Fruit fly (Drosophila melanogaster) whole organism, pupa: Measurements from ENCODE around the gene AP-1gamma.
A peak's percentile ranks its signal among the peaks of the same experiment; 100 is the strongest.

ENCODE experiments used
- CG10348 ChIP-seq: fragments of 200-800 bp; sonication (Bioruptor generic); IDR thresholded peaks from 2 replicates; pipeline ENCODE4 v1.3.6; 2022; ENCODE audit warnings: missing biosample characterization, missing genetic modification characterization
- CG12605 ChIP-seq: fragments of 200-800 bp; sonication (Bioruptor generic); IDR thresholded peaks from 2 replicates; pipeline ENCODE4 v1.3.6; 2022; ENCODE audit warnings: missing biosample characterization, missing genetic modification characterization
- CG13204 ChIP-seq: fragments of 200-800 bp; sonication (Bioruptor generic); optimal IDR thresholded peaks from 2 replicates; lab custom pipeline; 2018; ENCODE audit warnings: missing biosample characterization, mild to moderate bottlenecking, missing genetic modification characterization, moderate library complexity
- CG14655 ChIP-seq: fragments of 200-800 bp; sonication (Bioruptor generic); optimal IDR thresholded peaks from 3 replicates; lab custom pipeline; 2017; ENCODE audit warnings: mild to moderate bottlenecking, missing biosample characterization, missing genetic modification reagents, missing genetic modification characterization
- CG15710 ChIP-seq: fragments of 200-800 bp; sonication (Bioruptor generic); optimal IDR thresholded peaks from 2 replicates; lab custom pipeline; 2018; ENCODE audit warnings: missing biosample characterization, mild to moderate bottlenecking, missing genetic modification characterization, moderate library complexity
- CG17806 ChIP-seq: fragments of 200-800 bp; sonication (Bioruptor generic); optimal IDR thresholded peaks from 2 replicates; lab custom pipeline; 2018; ENCODE audit warnings: missing biosample characterization, mild to moderate bottlenecking, missing genetic modification characterization, moderate library complexity
- CG32121 ChIP-seq: fragments of 200-800 bp; sonication (Bioruptor generic); IDR thresholded peaks from 2 replicates; pipeline ENCODE4 v1.3.6; 2022; ENCODE audit warnings: missing biosample characterization, missing genetic modification characterization
- CG34367 ChIP-seq: fragments of 200-800 bp; sonication (Bioruptor generic); optimal IDR thresholded peaks from 2 replicates; lab custom pipeline; 2018; ENCODE audit warnings: missing biosample characterization, mild to moderate bottlenecking, missing genetic modification characterization
- CG4496 ChIP-seq: fragments of 200-800 bp; sonication (Bioruptor generic); IDR thresholded peaks from 3 replicates; pipeline ENCODE4 v1.3.6; 2022; ENCODE audit warnings: missing biosample characterization, missing genetic modification characterization
- CG8159 ChIP-seq: fragments of 200-800 bp; sonication (Bioruptor generic); optimal IDR thresholded peaks from 3 replicates; lab custom pipeline; 2018; ENCODE audit warnings: missing biosample characterization, mild to moderate bottlenecking, missing genetic modification characterization, moderate library complexity
- CG8301 ChIP-seq: fragments of 200-800 bp; sonication (Bioruptor generic); optimal IDR thresholded peaks from 2 replicates; lab custom pipeline; 2018; ENCODE audit warnings: missing biosample characterization, mild to moderate bottlenecking, missing genetic modification characterization
- CG9948 ChIP-seq: fragments of 200-800 bp; sonication (Bioruptor generic); optimal IDR thresholded peaks from 2 replicates; lab custom pipeline; 2018; ENCODE audit warnings: missing biosample characterization, mild to moderate bottlenecking, missing genetic modification characterization, moderate library complexity
- D1 ChIP-seq: fragments of 200-800 bp; sonication (Bioruptor generic); optimal IDR thresholded peaks from 2 replicates; lab custom pipeline; 2018; ENCODE audit warnings: missing biosample characterization, mild to moderate bottlenecking, missing genetic modification characterization, moderate library complexity
- EcR ChIP-seq: fragments of 200-800 bp; sonication (Bioruptor generic); optimal IDR thresholded peaks from 3 replicates; lab custom pipeline; 2019; ENCODE audit warnings: missing biosample characterization, missing genetic modification characterization, mild to moderate bottlenecking, moderate library complexity, missing genetic modification reagents
- Ets98B ChIP-seq: fragments of 200-800 bp; sonication (Bioruptor generic); IDR thresholded peaks from 2 replicates; pipeline ENCODE4 v1.3.6; 2022; ENCODE audit warnings: missing biosample characterization, missing genetic modification characterization
- Pif1A ChIP-seq: fragments of 200-800 bp; sonication (Bioruptor generic); optimal IDR thresholded peaks from 3 replicates; lab custom pipeline; 2016; ENCODE audit warnings: missing biosample characterization, missing genetic modification characterization
- Pif1B ChIP-seq: fragments of 200-800 bp; sonication (Bioruptor generic); optimal IDR thresholded peaks from 3 replicates; lab custom pipeline; 2016; ENCODE audit warnings: missing biosample characterization, missing genetic modification characterization
- Snoo ChIP-seq: fragments of 200-800 bp; sonication (Bioruptor generic); optimal IDR thresholded peaks from 3 replicates; lab custom pipeline; 2017; ENCODE audit warnings: missing biosample characterization, mild to moderate bottlenecking, missing genetic modification characterization, inconsistent platforms
- fd96Ca ChIP-seq: fragments of 200-800 bp; sonication (Bioruptor generic); IDR thresholded peaks from 3 replicates; pipeline ENCODE4 v1.3.6; 2022; ENCODE audit warnings: missing biosample characterization, missing genetic modification characterization
- gl ChIP-seq: fragments of 200-800 bp; sonication (Bioruptor generic); optimal IDR thresholded peaks from 2 replicates; lab custom pipeline; 2018; ENCODE audit warnings: missing biosample characterization, mild to moderate bottlenecking, missing genetic modification characterization
- rn ChIP-seq: fragments of 200-800 bp; sonication (Bioruptor generic); IDR thresholded peaks from 2 replicates; pipeline ENCODE4 v1.3.6; 2022; ENCODE audit warnings: missing biosample characterization, missing genetic modification characterization

Gene AP-1gamma

dm6 chrX:9064029-9064428, 44.5 kb upstream of the AP-1gamma start:
- TF ChIP-seq Ets98B (GFP tag; lab: Robert Waterston, UW): no peak
- no peak for TF ChIP-seq CG4496 (GFP tag; lab: Robert Waterston, UW)
- TF ChIP-seq CG8159: no peak
- no peak for TF ChIP-seq D1
- TF ChIP-seq CG15710 (tag; lab: Kevin White, UChicago): no peak

dm6 chrX:9066802-9067489, 41.5 kb upstream of the AP-1gamma start:
- TF ChIP-seq CG14655 (GFP tag; lab: Kevin White, UChicago) (peak; percentile 65), EcR (GFP tag; lab: Kevin White, UChicago) (peak; percentile 56), CG8301 (tag; lab: Kevin White, UChicago) (peak; percentile 59), CG15710 (tag; lab: Kevin White, UChicago) (peak; percentile 77), CG17806 (peak; percentile 72), CG12605 (GFP tag; lab: Robert Waterston, UW) (peak; percentile 55; the same call in 1 of the 2 replicates), rn (GFP tag; lab: Robert Waterston, UW) (peak; percentile 60), CG13204 (GFP tag; lab: Kevin White, UChicago) (peak; percentile 42), CG9948 (peak; percentile 60), Ets98B (GFP tag; lab: Robert Waterston, UW) (peak; percentile 81), Pif1B (GFP tag; lab: Kevin White, UChicago) (peak; percentile 79), fd96Ca (peak; percentile 65; the same call in 2 of the 3 replicates), CG4496 (GFP tag; lab: Robert Waterston, UW) (peak; percentile 87), CG32121 (peak; percentile 85), Pif1A (GFP tag; lab: Kevin White, UChicago) (peak; percentile 75), CG8159 (peak; percentile 81), Snoo (tag; lab: Kevin White, UChicago) (peak; percentile 80), D1 (peak; percentile 62), CG34367 (tag; lab: Kevin White, UChicago) (peak; percentile 56), gl (tag; lab: Kevin White, UChicago) (peak; percentile 28), CG10348 (GFP tag; lab: Robert Waterston, UW) (no peak)
- TF ChIP-seq, all 21 proteins: peak for 20

- TF ChIP-seq fd96Ca (peak; percentile 26; the same call in 1 of the 3 replicates), Snoo (tag; lab: Kevin White, UChicago) (no peak), CG32121 (peak; percentile 9; the same call in 1 of the 2 replicates), CG9948 (no peak), Ets98B (GFP tag; lab: Robert Waterston, UW) (peak; percentile 20; the same call in 1 of the 2 replicates), CG10348 (GFP tag; lab: Robert Waterston, UW) (no peak), rn (GFP tag; lab: Robert Waterston, UW) (no peak), D1 (no peak), CG13204 (GFP tag; lab: Kevin White, UChicago) (no peak), EcR (GFP tag; lab: Kevin White, UChicago) (no peak), CG15710 (tag; lab: Kevin White, UChicago) (peak; percentile 32), CG34367 (tag; lab: Kevin White, UChicago) (peak; percentile 37), gl (tag; lab: Kevin White, UChicago) (no peak), CG14655 (GFP tag; lab: Kevin White, UChicago) (peak; percentile 18), CG12605 (GFP tag; lab: Robert Waterston, UW) (no peak), Pif1A (GFP tag; lab: Kevin White, UChicago) (peak; percentile 9), CG17806 (no peak), CG8301 (tag; lab: Kevin White, UChicago) (no peak), CG4496 (GFP tag; lab: Robert Waterston, UW) (peak; percentile 52; the same call in 1 of the 3 replicates), Pif1B (GFP tag; lab: Kevin White, UChicago) (peak; percentile 6), CG8159 (peak; percentile 16)
Measured at dm6 chrX:9067754-9068477, 40.6 kb upstream of the AP-1gamma start, which contains the start of gene CG15365. Gene CG15365 (minus strand): TSS chrX:9067983.

- TF ChIP-seq CG34367 (tag; lab: Kevin White, UChicago) (peak; percentile 75), gl (tag; lab: Kevin White, UChicago) (peak; percentile 63), Pif1A (GFP tag; lab: Kevin White, UChicago) (peak; percentile 67), Pif1B (GFP tag; lab: Kevin White, UChicago) (peak; percentile 63), CG8159 (peak; percentile 75), Snoo (tag; lab: Kevin White, UChicago) (no peak), CG17806 (peak; percentile 64), rn (GFP tag; lab: Robert Waterston, UW) (peak; percentile 55; the same call in 1 of the 2 replicates), CG12605 (GFP tag; lab: Robert Waterston, UW) (peak; percentile 75), CG14655 (GFP tag; lab: Kevin White, UChicago) (peak; percentile 76), CG32121 (peak; percentile 55), Ets98B (GFP tag; lab: Robert Waterston, UW) (peak; percentile 83), fd96Ca (peak; percentile 88), CG10348 (GFP tag; lab: Robert Waterston, UW) (no peak), CG4496 (GFP tag; lab: Robert Waterston, UW) (peak; percentile 92), CG9948 (peak; percentile 37), CG15710 (tag; lab: Kevin White, UChicago) (peak; percentile 68), EcR (GFP tag; lab: Kevin White, UChicago) (peak; percentile 6), CG13204 (GFP tag; lab: Kevin White, UChicago) (peak; percentile 44), D1 (no peak), CG8301 (tag; lab: Kevin White, UChicago) (peak; percentile 74)
Measured at dm6 chrX:9068822-9069221, 39.7 kb upstream of the AP-1gamma start.
